Worm (Caenorhabditis elegans) whole organism, L2 larva: ENCODE results near the gene F46F2.5.

Experiments
- C34F6.9 ChIP-seq: fragments of 150-350 bp; optimal IDR thresholded peaks from 2 replicates; lab custom pipeline; 2014; ENCODE audit warnings: missing biosample characterization, missing genetic modification characterization
- F13H6.1 ChIP-seq: sonication (generic microtip); optimal IDR thresholded peaks from 2 replicates; lab custom pipeline; 2016; ENCODE audit warnings: missing genetic modification characterization, missing compliant biosample characterization
- R02D3.7 ChIP-seq: fragments of 150-350 bp; optimal IDR thresholded peaks from 2 replicates; lab custom pipeline; 2014; ENCODE audit warnings: missing biosample characterization, missing genetic modification characterization
- Y55F3AM.14 ChIP-seq: fragments of 200-800 bp; sonication (Bioruptor generic); optimal IDR thresholded peaks from 2 replicates; lab custom pipeline; 2018; ENCODE audit warnings: mild to moderate bottlenecking, missing genetic modification characterization, missing compliant biosample characterization
- ZK546.5 ChIP-seq: sonication (generic microtip); optimal IDR thresholded peaks from 2 replicates; lab custom pipeline; 2017; ENCODE audit warnings: missing biosample characterization, missing genetic modification characterization
- alr-1 ChIP-seq: fragments of 150-350 bp; optimal IDR thresholded peaks from 2 replicates; lab custom pipeline; 2014; ENCODE audit warnings: missing biosample characterization, missing genetic modification characterization
- aly-2 ChIP-seq: fragments of 150-350 bp; optimal IDR thresholded peaks from 2 replicates; lab custom pipeline; 2014; ENCODE audit warnings: missing biosample characterization, missing genetic modification characterization
- ama-1 ChIP-seq: fragments of 150-350 bp; optimal IDR thresholded peaks from 2 replicates; lab custom pipeline; 2018; ENCODE audit warnings: inconsistent platforms
- blmp-1 ChIP-seq: sonication (generic microtip); optimal IDR thresholded peaks from 2 replicates; lab custom pipeline; 2017; ENCODE audit warnings: missing genetic modification characterization, mild to moderate bottlenecking, missing compliant biosample characterization, antibody characterized with exemption, moderate library complexity; ENCODE audit not compliant: insufficient read depth
- ceh-16 ChIP-seq: fragments of 150-350 bp; optimal IDR thresholded peaks from 2 replicates; lab custom pipeline; 2014; ENCODE audit warnings: missing biosample characterization, missing genetic modification characterization
- ceh-82 ChIP-seq: fragments of 150-350 bp; optimal IDR thresholded peaks from 2 replicates; lab custom pipeline; 2014; ENCODE audit warnings: missing biosample characterization, missing genetic modification characterization
- crh-2 ChIP-seq: sonication (generic microtip); optimal IDR thresholded peaks from 2 replicates; lab custom pipeline; 2017; ENCODE audit warnings: missing biosample characterization, missing genetic modification characterization
- dmd-4 ChIP-seq: sonication (generic microtip); optimal IDR thresholded peaks from 2 replicates; lab custom pipeline; 2017; ENCODE audit warnings: missing biosample characterization, missing genetic modification characterization
- egl-27 ChIP-seq: sonication (generic microtip); optimal IDR thresholded peaks from 3 replicates; lab custom pipeline; 2017; ENCODE audit warnings: missing biosample characterization, missing genetic modification reagents, missing genetic modification characterization
- elt-1 ChIP-seq: fragments of 150-350 bp; optimal IDR thresholded peaks from 2 replicates; lab custom pipeline; 2014; ENCODE audit warnings: missing biosample characterization, missing genetic modification characterization
- elt-3 ChIP-seq: sonication (generic microtip); optimal IDR thresholded peaks from 2 replicates; lab custom pipeline; 2017; ENCODE audit warnings: missing biosample characterization, missing genetic modification characterization
- fos-1 ChIP-seq: fragments of 150-350 bp; optimal IDR thresholded peaks from 2 replicates; lab custom pipeline; 2014; ENCODE audit warnings: missing biosample characterization, missing genetic modification characterization
- gmeb-1 ChIP-seq: fragments of 150-350 bp; optimal IDR thresholded peaks from 2 replicates; lab custom pipeline; 2014; ENCODE audit warnings: missing biosample characterization, missing genetic modification characterization
- lin-11 ChIP-seq: fragments of 150-350 bp; sonication (generic microtip); optimal IDR thresholded peaks from 2 replicates; lab custom pipeline; 2014; ENCODE audit warnings: missing biosample characterization, missing genetic modification characterization, inconsistent platforms, mixed read lengths
- lin-13 ChIP-seq: fragments of 150-350 bp; optimal IDR thresholded peaks from 2 replicates; lab custom pipeline; 2014; ENCODE audit warnings: missing biosample characterization, missing genetic modification reagents, missing genetic modification characterization
- lin-39 ChIP-seq: fragments of 150-350 bp; optimal IDR thresholded peaks from 2 replicates; lab custom pipeline; 2014; ENCODE audit warnings: missing biosample characterization, missing genetic modification reagents, missing genetic modification characterization
- lsy-2 ChIP-seq, 2 experiments: fragments of 150-350 bp in 1 of 2; sonication (generic microtip) in 1 of 2; optimal IDR thresholded peaks; 2 replicates each; lab custom pipeline; 2014 to 2017; ENCODE audit warnings: missing biosample characterization in 2 of 2, missing genetic modification characterization in 2 of 2
- mab-5 ChIP-seq: fragments of 150-350 bp; optimal IDR thresholded peaks from 2 replicates; lab custom pipeline; 2014; ENCODE audit warnings: missing biosample characterization, missing genetic modification characterization
- mbf-1 ChIP-seq: sonication (generic microtip); optimal IDR thresholded peaks from 2 replicates; lab custom pipeline; 2017; ENCODE audit warnings: missing biosample characterization, missing genetic modification characterization
- mdl-1 ChIP-seq, 2 experiments: fragments of 150-350 bp in 1 of 2; sonication (generic microtip) in 1 of 2; optimal IDR thresholded peaks; 2 replicates each; lab custom pipeline; 2017; ENCODE audit warnings: missing biosample characterization in 2 of 2, missing genetic modification characterization in 2 of 2
- nhr-10 ChIP-seq: sonication (generic microtip); optimal IDR thresholded peaks from 2 replicates; lab custom pipeline; 2017; ENCODE audit warnings: missing biosample characterization, missing genetic modification characterization
- nhr-11 ChIP-seq: fragments of 150-350 bp; optimal IDR thresholded peaks from 2 replicates; lab custom pipeline; 2014; ENCODE audit warnings: missing biosample characterization, missing genetic modification characterization
- nhr-12 ChIP-seq: fragments of 150-350 bp; optimal IDR thresholded peaks from 2 replicates; lab custom pipeline; 2014; ENCODE audit warnings: missing biosample characterization, missing genetic modification characterization
- nhr-129 ChIP-seq: fragments of 150-350 bp; optimal IDR thresholded peaks from 2 replicates; lab custom pipeline; 2014; ENCODE audit warnings: missing biosample characterization, missing genetic modification characterization
- nhr-21 ChIP-seq: fragments of 150-350 bp; optimal IDR thresholded peaks from 2 replicates; lab custom pipeline; 2014; ENCODE audit warnings: missing biosample characterization, missing genetic modification characterization
- nhr-23 ChIP-seq: fragments of 150-350 bp; optimal IDR thresholded peaks from 2 replicates; lab custom pipeline; 2014; ENCODE audit warnings: missing biosample characterization, missing genetic modification reagents, missing genetic modification characterization
- nhr-237 ChIP-seq: fragments of 150-350 bp; optimal IDR thresholded peaks from 2 replicates; lab custom pipeline; 2014; ENCODE audit warnings: missing biosample characterization, missing genetic modification characterization
- nhr-25 ChIP-seq: fragments of 150-350 bp; sonication (generic microtip); optimal IDR thresholded peaks from 3 replicates; lab custom pipeline; 2014; ENCODE audit warnings: missing biosample characterization, missing genetic modification characterization
- nhr-6 ChIP-seq: fragments of 150-350 bp; optimal IDR thresholded peaks from 2 replicates; lab custom pipeline; 2014; ENCODE audit warnings: missing biosample characterization, missing genetic modification characterization
- nhr-77 ChIP-seq: fragments of 150-350 bp; optimal IDR thresholded peaks from 2 replicates; lab custom pipeline; 2014; ENCODE audit warnings: missing biosample characterization, missing genetic modification characterization
- peb-1 ChIP-seq: fragments of 150-350 bp; optimal IDR thresholded peaks from 2 replicates; lab custom pipeline; 2014; ENCODE audit warnings: missing biosample characterization, missing genetic modification characterization
- sem-4 ChIP-seq: fragments of 150-350 bp; optimal IDR thresholded peaks from 2 replicates; lab custom pipeline; 2014; ENCODE audit warnings: missing biosample characterization, missing genetic modification reagents, missing genetic modification characterization
- skn-1 ChIP-seq: sonication (generic microtip); optimal IDR thresholded peaks from 2 replicates; lab custom pipeline; 2017; ENCODE audit warnings: missing biosample characterization, missing genetic modification characterization
- sma-3 ChIP-seq: sonication (generic microtip); optimal IDR thresholded peaks from 2 replicates; lab custom pipeline; 2016; ENCODE audit warnings: missing genetic modification reagents, missing genetic modification characterization, missing compliant biosample characterization
- sma-9 ChIP-seq, 2 experiments: fragments of 150-350 bp in 1 of 2; sonication (generic microtip) in 1 of 2; optimal IDR thresholded peaks; 2 replicates each; lab custom pipeline; 2014 to 2016; ENCODE audit warnings: missing genetic modification characterization in 2 of 2, mild to moderate bottlenecking in 1 of 2, missing biosample characterization in 1 of 2, missing compliant biosample characterization in 1 of 2, missing genetic modification reagents in 1 of 2, moderate library complexity in 1 of 2
- snpc-4 ChIP-seq: fragments of 150-350 bp; optimal IDR thresholded peaks from 2 replicates; lab custom pipeline; 2014; ENCODE audit warnings: missing biosample characterization, missing genetic modification characterization
- unc-39 ChIP-seq: fragments of 150-350 bp; optimal IDR thresholded peaks from 2 replicates; lab custom pipeline; 2014; ENCODE audit warnings: missing biosample characterization, missing genetic modification characterization
- unc-55 ChIP-seq: fragments of 150-350 bp; sonication (generic microtip); optimal IDR thresholded peaks from 3 replicates; lab custom pipeline; 2014; ENCODE audit warnings: missing biosample characterization, missing genetic modification reagents, missing genetic modification characterization
- unc-62 ChIP-seq: fragments of 150-350 bp; optimal IDR thresholded peaks from 2 replicates; lab custom pipeline; 2014; ENCODE audit warnings: missing biosample characterization, missing genetic modification reagents, missing genetic modification characterization
- zag-1 ChIP-seq: fragments of 150-350 bp; optimal IDR thresholded peaks from 2 replicates; lab custom pipeline; 2014; ENCODE audit warnings: missing biosample characterization, missing genetic modification characterization
- ztf-1 ChIP-seq: fragments of 200-800 bp; sonication (Bioruptor generic); conservative IDR thresholded peaks from 2 replicates; pipeline ENCODE4 v1.3.6; 2022; ENCODE audit warnings: missing genetic modification characterization, missing compliant biosample characterization
- ztf-11 ChIP-seq: sonication (generic microtip); optimal IDR thresholded peaks from 2 replicates; lab custom pipeline; 2017; ENCODE audit warnings: missing biosample characterization, missing genetic modification characterization
- ztf-4 ChIP-seq: fragments of 150-350 bp; optimal IDR thresholded peaks from 2 replicates; lab custom pipeline; 2014; ENCODE audit warnings: missing biosample characterization, missing genetic modification characterization

The F46F2.5 gene

ce11 chrX:15274827-15275761 lies 12.6 kb downstream of the F46F2.5 start:
- TF ChIP-seq nhr-77 (tag; lab: Kevin White, UChicago) (no peak), sma-3 (peak; percentile 60), nhr-237 (tag; lab: Kevin White, UChicago) (no peak), ceh-82 (tag; lab: Kevin White, UChicago) (no peak), egl-27 (peak; percentile 94), nhr-21 (peak; percentile 94), nhr-12 (tag; lab: Kevin White, UChicago) (peak; percentile 13), ztf-11 (no peak), ztf-4 (peak; percentile 89), lsy-2 (tag; optimal IDR thresholded peaks at IDR 0.05; lab: Kevin White, UChicago) (peak; percentile 51 to 75), unc-39 (tag; lab: Kevin White, UChicago) (no peak), nhr-10 (tag; lab: Kevin White, UChicago) (peak; percentile 8), sma-9 (GFP tag; optimal IDR thresholded peaks at IDR 0.05; lab: Kevin White, UChicago) (peak; percentile 87), sma-9 (tag; optimal IDR thresholded peaks at IDR 0.05; lab: Kevin White, UChicago) (no peak), nhr-23 (tag; lab: Kevin White, UChicago) (no peak), fos-1 (tag; lab: Kevin White, UChicago) (peak; percentile 19), ceh-16 (peak; percentile 35), mab-5 (tag; lab: Kevin White, UChicago) (peak; percentile 60), C34F6.9 (tag; lab: Kevin White, UChicago) (peak; percentile 73), lin-11 (tag; lab: Kevin White, UChicago) (peak; percentile 77), R02D3.7 (tag; lab: Kevin White, UChicago) (no peak), elt-1 (tag; lab: Kevin White, UChicago) (no peak), unc-62 (GFP tag; lab: Kevin White, UChicago) (peak; percentile 40), ztf-1 (GFP tag; lab: Robert Waterston, UW) (no peak), Y55F3AM.14 (GFP tag; lab: Kevin White, UChicago) (peak; percentile 96), ama-1 (lab: Kevin White, UChicago) (no peak), dmd-4 (no peak), crh-2 (tag; lab: Kevin White, UChicago) (peak; percentile 92), peb-1 (tag; lab: Kevin White, UChicago) (no peak), skn-1 (tag; lab: Kevin White, UChicago) (no peak), nhr-6 (tag; lab: Kevin White, UChicago) (peak; percentile 38), nhr-129 (tag; lab: Kevin White, UChicago) (peak; percentile 94), lin-39 (tag; lab: Kevin White, UChicago) (no peak), lin-13 (peak; percentile 88), blmp-1 (tag; lab: Kevin White, UChicago) (peak; percentile 98), sem-4 (peak; percentile 91), mbf-1 (tag; lab: Kevin White, UChicago) (no peak), zag-1 (tag; lab: Kevin White, UChicago) (peak; percentile 27), alr-1 (tag; lab: Kevin White, UChicago) (no peak), elt-3 (no peak), unc-55 (GFP tag; lab: Kevin White, UChicago) (peak; percentile 63), nhr-11 (no peak), snpc-4 (peak; percentile 73), nhr-25 (tag; lab: Kevin White, UChicago) (peak; percentile 98), F13H6.1 (tag; lab: Kevin White, UChicago) (peak; percentile 97), aly-2 (no peak), ZK546.5 (tag; lab: Kevin White, UChicago) (no peak), mdl-1 (tag; optimal IDR thresholded peaks at IDR 0.05; lab: Kevin White, UChicago) (peak; percentile 2 to 92), gmeb-1 (tag; lab: Kevin White, UChicago) (peak; percentile 60)
